Fruit fly (Drosophila melanogaster) whole organism, embryonic: ENCODE data around the gene Oscillin.

ENCODE experiments used
- ATbp ChIP-seq: fragments of 200-800 bp; sonication (Bioruptor generic); optimal IDR thresholded peaks from 2 replicates; lab custom pipeline; 2017; ENCODE audit warnings: missing biosample characterization, mild to moderate bottlenecking, missing genetic modification characterization, missing genetic modification reagents
- Ada2b ChIP-seq: fragments of 200-800 bp; sonication (Bioruptor generic); IDR thresholded peaks from 2 replicates; pipeline ENCODE4 v1.3.6; 2022; ENCODE audit warnings: missing biosample characterization, missing genetic modification characterization
- Atf6 ChIP-seq: fragments of 200-800 bp; sonication (Bioruptor generic); IDR thresholded peaks from 2 replicates; pipeline ENCODE4 v1.3.6; 2022; ENCODE audit warnings: missing biosample characterization, missing genetic modification characterization
- BEAF-32 ChIP-seq: fragments of 200-800 bp; sonication (Bioruptor generic); optimal IDR thresholded peaks from 3 replicates; lab custom pipeline; 2017; ENCODE audit warnings: missing biosample characterization, missing genetic modification characterization, mild to moderate bottlenecking, moderate library complexity, missing genetic modification reagents
- CG10543 ChIP-seq: fragments of 200-800 bp; sonication (Bioruptor generic); optimal IDR thresholded peaks from 3 replicates; lab custom pipeline; 2017; ENCODE audit warnings: missing biosample characterization, mild to moderate bottlenecking, missing genetic modification characterization, moderate library complexity
- CG10979 ChIP-seq: fragments of 200-800 bp; sonication (Bioruptor generic); optimal IDR thresholded peaks from 2 replicates; lab custom pipeline; 2018; ENCODE audit warnings: missing biosample characterization, mild to moderate bottlenecking, missing genetic modification characterization, moderate library complexity
- CG11247 ChIP-seq: fragments of 200-800 bp; sonication (Bioruptor generic); IDR thresholded peaks from 2 replicates; pipeline ENCODE4 v1.3.6; 2022; ENCODE audit warnings: missing biosample characterization, missing genetic modification characterization
- CG11696 ChIP-seq: fragments of 200-800 bp; sonication (Bioruptor generic); IDR thresholded peaks from 2 replicates; pipeline ENCODE4 v1.3.6; 2022; ENCODE audit warnings: missing biosample characterization, missing genetic modification characterization
- CG12236 ChIP-seq: fragments of 200-800 bp; sonication (Bioruptor generic); optimal IDR thresholded peaks from 2 replicates; lab custom pipeline; 2016; ENCODE audit warnings: missing biosample characterization, missing genetic modification characterization
- CG13287 ChIP-seq: fragments of 200-800 bp; sonication (Bioruptor generic); IDR thresholded peaks from 2 replicates; pipeline ENCODE4 v1.3.6; 2022; ENCODE audit warnings: missing biosample characterization, missing genetic modification characterization; ENCODE audit not compliant: partially characterized antibody
- CG14050 ChIP-seq: fragments of 200-800 bp; sonication (Bioruptor generic); IDR thresholded peaks from 3 replicates; pipeline ENCODE4 v1.3.6; 2022; ENCODE audit warnings: missing biosample characterization, missing genetic modification characterization
- CG15011 ChIP-seq: fragments of 200-800 bp; sonication (Bioruptor generic); optimal IDR thresholded peaks from 3 replicates; lab custom pipeline; 2018; ENCODE audit warnings: missing biosample characterization, mild to moderate bottlenecking, missing genetic modification characterization
- CG17385 ChIP-seq: fragments of 200-800 bp; sonication (Bioruptor generic); optimal IDR thresholded peaks from 3 replicates; lab custom pipeline; 2018; ENCODE audit warnings: missing biosample characterization, mild to moderate bottlenecking, missing genetic modification characterization
- CG17802 ChIP-seq: fragments of 200-800 bp; sonication (Bioruptor generic); optimal IDR thresholded peaks from 2 replicates; lab custom pipeline; 2018; ENCODE audit warnings: missing biosample characterization, mild to moderate bottlenecking, missing genetic modification characterization, moderate library complexity
- CG30403 ChIP-seq: fragments of 200-800 bp; sonication (Bioruptor generic); optimal IDR thresholded peaks from 3 replicates; lab custom pipeline; 2016; ENCODE audit warnings: missing biosample characterization, missing genetic modification characterization
- CG31224 ChIP-seq: fragments of 200-800 bp; sonication (Bioruptor generic); IDR thresholded peaks from 2 replicates; pipeline ENCODE4 v1.3.6; 2022; ENCODE audit warnings: missing biosample characterization, missing genetic modification characterization
- CG33213 ChIP-seq: fragments of 200-800 bp; sonication (Bioruptor generic); optimal IDR thresholded peaks from 3 replicates; lab custom pipeline; 2016; ENCODE audit warnings: missing biosample characterization, missing genetic modification characterization
- CG34224 ChIP-seq: fragments of 200-800 bp; sonication (Bioruptor generic); IDR thresholded peaks from 3 replicates; pipeline ENCODE4 v1.3.6; 2022; ENCODE audit warnings: missing biosample characterization, missing genetic modification characterization; ENCODE audit not compliant: partially characterized antibody
- CG4424 ChIP-seq: fragments of 200-800 bp; sonication (Bioruptor generic); optimal IDR thresholded peaks from 3 replicates; lab custom pipeline; 2016; ENCODE audit warnings: missing biosample characterization, missing genetic modification characterization
- CG4707 ChIP-seq: fragments of 200-800 bp; sonication (Bioruptor generic); optimal IDR thresholded peaks from 2 replicates; lab custom pipeline; 2018; ENCODE audit warnings: missing biosample characterization, mild to moderate bottlenecking, missing genetic modification characterization, moderate library complexity
- CG6854 ChIP-seq: fragments of 200-800 bp; sonication (Bioruptor generic); optimal IDR thresholded peaks from 3 replicates; lab custom pipeline; 2017; ENCODE audit warnings: missing biosample characterization, mild to moderate bottlenecking, missing genetic modification characterization
- CG7271 ChIP-seq: fragments of 200-800 bp; sonication (Bioruptor generic); optimal IDR thresholded peaks from 2 replicates; lab custom pipeline; 2018; ENCODE audit warnings: missing biosample characterization, mild to moderate bottlenecking, missing genetic modification characterization, moderate library complexity
- CG7357 ChIP-seq: fragments of 200-800 bp; sonication (Bioruptor generic); IDR thresholded peaks from 3 replicates; pipeline ENCODE4 v1.3.6; 2022; ENCODE audit warnings: missing biosample characterization, missing genetic modification characterization
- CG7963 ChIP-seq: fragments of 200-800 bp; sonication (Bioruptor generic); IDR thresholded peaks from 3 replicates; pipeline ENCODE4 v1.3.6; 2022; ENCODE audit warnings: missing biosample characterization, missing genetic modification characterization; ENCODE audit not compliant: partially characterized antibody
- CG8944 ChIP-seq: fragments of 200-800 bp; sonication (Bioruptor generic); optimal IDR thresholded peaks from 3 replicates; lab custom pipeline; 2016; ENCODE audit warnings: missing biosample characterization, missing genetic modification characterization
- CHES-1-like ChIP-seq: fragments of 200-800 bp; sonication (Bioruptor generic); optimal IDR thresholded peaks from 2 replicates; lab custom pipeline; 2016; ENCODE audit warnings: missing biosample characterization, missing genetic modification characterization
- D19A ChIP-seq: fragments of 200-800 bp; optimal IDR thresholded peaks from 3 replicates; lab custom pipeline; 2019; ENCODE audit warnings: missing biosample characterization, mild to moderate bottlenecking, missing genetic modification characterization, moderate library complexity
- Dll ChIP-seq: fragments of 200-800 bp; sonication (Bioruptor generic); IDR thresholded peaks from 4 replicates; pipeline ENCODE4 v1.3.6; 2022; ENCODE audit warnings: missing biosample characterization, missing genetic modification characterization; ENCODE audit not compliant: partially characterized antibody
- ERR ChIP-seq: fragments of 200-800 bp; sonication (Bioruptor generic); optimal IDR thresholded peaks from 2 replicates; lab custom pipeline; 2016; ENCODE audit warnings: missing biosample characterization, missing genetic modification characterization
- Gsc ChIP-seq: fragments of 200-800 bp; sonication (Bioruptor generic); IDR thresholded peaks from 2 replicates; pipeline ENCODE4 v1.3.6; 2022; ENCODE audit warnings: missing biosample characterization, missing genetic modification characterization
- Gug ChIP-seq: fragments of 200-800 bp; sonication (Bioruptor generic); IDR thresholded peaks from 4 replicates; pipeline ENCODE4 v1.3.6; 2022; ENCODE audit warnings: missing biosample characterization, missing genetic modification characterization
- HLH4C ChIP-seq: fragments of 200-800 bp; sonication (Bioruptor generic); IDR thresholded peaks from 3 replicates; pipeline ENCODE4 v1.3.6; 2022; ENCODE audit warnings: missing biosample characterization, missing genetic modification characterization; ENCODE audit not compliant: partially characterized antibody
- Kr ChIP-seq: fragments of 200-800 bp; sonication (Bioruptor generic); optimal IDR thresholded peaks from 2 replicates; lab custom pipeline; 2017; ENCODE audit warnings: missing biosample characterization, mild to moderate bottlenecking, missing genetic modification characterization
- Lim3 ChIP-seq: fragments of 200-800 bp; sonication (Bioruptor generic); IDR thresholded peaks from 2 replicates; pipeline ENCODE4 v1.3.6; 2022; ENCODE audit warnings: missing biosample characterization, missing genetic modification characterization
- Meics ChIP-seq: fragments of 200-800 bp; sonication (Bioruptor generic); optimal IDR thresholded peaks from 2 replicates; lab custom pipeline; 2017; ENCODE audit warnings: missing biosample characterization, mild to moderate bottlenecking, missing genetic modification characterization
- NC2β ChIP-seq: fragments of 200-800 bp; sonication (Bioruptor generic); optimal IDR thresholded peaks from 2 replicates; lab custom pipeline; 2016; ENCODE audit warnings: missing biosample characterization, missing genetic modification characterization
- Scr ChIP-seq: fragments of 200-800 bp; sonication (Bioruptor generic); IDR thresholded peaks from 2 replicates; pipeline ENCODE4 v1.3.6; 2022; ENCODE audit warnings: missing biosample characterization, missing genetic modification characterization; ENCODE audit not compliant: partially characterized antibody
- caup ChIP-seq: fragments of 200-800 bp; sonication (Bioruptor generic); optimal IDR thresholded peaks from 3 replicates; lab custom pipeline; 2017; ENCODE audit warnings: missing biosample characterization, mild to moderate bottlenecking, missing genetic modification characterization, moderate library complexity; ENCODE audit not compliant: severe bottlenecking
- danr ChIP-seq: fragments of 200-800 bp; sonication (Bioruptor generic); IDR thresholded peaks from 2 replicates; pipeline ENCODE4 v1.3.6; 2022; ENCODE audit warnings: missing biosample characterization, missing genetic modification characterization
- dm ChIP-seq: fragments of 200-800 bp; sonication (Bioruptor generic); optimal IDR thresholded peaks from 3 replicates; lab custom pipeline; 2016; ENCODE audit warnings: missing biosample characterization, missing genetic modification characterization
- ftz-f1 ChIP-seq: fragments of 200-800 bp; sonication (Bioruptor generic); optimal IDR thresholded peaks from 2 replicates; lab custom pipeline; 2016; ENCODE audit warnings: missing biosample characterization, missing genetic modification characterization
- hth ChIP-seq: fragments of >200 bp; optimal IDR thresholded peaks from 2 replicates; lab custom pipeline; 2017; ENCODE audit warnings: inconsistent platforms
- jing ChIP-seq: fragments of 200-800 bp; sonication (Bioruptor generic); optimal IDR thresholded peaks from 2 replicates; lab custom pipeline; 2018; ENCODE audit warnings: missing biosample characterization, mild to moderate bottlenecking, missing genetic modification characterization
- ken ChIP-seq: fragments of 200-800 bp; sonication (Bioruptor generic); IDR thresholded peaks from 3 replicates; pipeline ENCODE4 v1.3.6; 2022; ENCODE audit warnings: missing biosample characterization, missing genetic modification characterization
- luna ChIP-seq: fragments of 200-800 bp; sonication (Bioruptor generic); optimal IDR thresholded peaks from 2 replicates; lab custom pipeline; 2016; ENCODE audit warnings: missing biosample characterization, missing genetic modification characterization
- maf-S ChIP-seq: fragments of 200-800 bp; sonication (Bioruptor generic); optimal IDR thresholded peaks from 2 replicates; lab custom pipeline; 2016; ENCODE audit warnings: missing biosample characterization, missing genetic modification characterization
- nmo ChIP-seq: fragments of 200-800 bp; sonication (Bioruptor generic); optimal IDR thresholded peaks from 2 replicates; lab custom pipeline; 2018; ENCODE audit warnings: missing biosample characterization, mild to moderate bottlenecking, missing genetic modification characterization, moderate library complexity
- pan ChIP-seq, 4 experiments: fragments of >200 bp in 3 of 4; fragments of 200-800 bp in 1 of 4; sonication (Bioruptor generic) in 1 of 4; optimal IDR thresholded peaks in 3 of 4; IDR thresholded peaks in 1 of 4; 2 replicates each; pipeline versions ENCODE4 v1.3.6 to Lab custom; 2017 to 2022; ENCODE audit warnings: missing biosample characterization in 2 of 4, missing genetic modification characterization in 2 of 4, mixed read lengths in 1 of 4
- salm ChIP-seq: fragments of 200-800 bp; sonication (Bioruptor generic); optimal IDR thresholded peaks from 2 replicates; lab custom pipeline; 2018; ENCODE audit warnings: missing biosample characterization, mild to moderate bottlenecking, missing genetic modification characterization
- sc ChIP-seq, 3 experiments: fragments of >200 bp in 2 of 3; fragments of 200-800 bp in 1 of 3; sonication (Bioruptor generic) in 1 of 3; optimal IDR thresholded peaks; 2 replicates in 2 of 3; 3 replicates in 1 of 3; lab custom pipeline; 2017; ENCODE audit warnings: mild to moderate bottlenecking in 1 of 3, missing biosample characterization in 1 of 3, missing genetic modification characterization in 1 of 3, missing genetic modification reagents in 1 of 3

Oscillin gene

dm6 chr2L:5526738-5527137, 20.1 kb upstream of the Oscillin start, which contains the start of gene Cox11 (continued):
- TF ChIP-seq CG7357 (GFP tag; lab: Robert Waterston, UW), result no peak
- TF ChIP-seq BEAF-32 (GFP tag; lab: Kevin White, UChicago), result peak; percentile 27
- no peak for TF ChIP-seq D19A (tag; lab: Kevin White, UChicago)
- no peak for TF ChIP-seq CG33213 (GFP tag; lab: Kevin White, UChicago)
- no peak for TF ChIP-seq CG4424 (GFP tag; lab: Kevin White, UChicago)
- no peak for TF ChIP-seq CG17385 (GFP tag; lab: Kevin White, UChicago)
- TF ChIP-seq nmo (GFP tag; lab: Kevin White, UChicago), result no peak
- TF ChIP-seq CG10543, result no peak
- TF ChIP-seq CG14050 (GFP tag; lab: Robert Waterston, UW), result no peak
- no peak for TF ChIP-seq Ada2b (GFP tag; lab: Robert Waterston, UW)
- TF ChIP-seq CG8944, result no peak
- no peak for TF ChIP-seq ftz-f1 (GFP tag; lab: Kevin White, UChicago)
- peak; percentile 53; the same call in 2 of the 3 replicates for TF ChIP-seq CG7963 (GFP tag; lab: Robert Waterston, UW)
- no peak for TF ChIP-seq caup (GFP tag; lab: Kevin White, UChicago)
- TF ChIP-seq luna (GFP tag; lab: Kevin White, UChicago), result no peak
- no peak for TF ChIP-seq danr (GFP tag; lab: Robert Waterston, UW)
- TF ChIP-seq CG31224 (GFP tag; lab: Robert Waterston, UW), result no peak
- TF ChIP-seq Dll (GFP tag; lab: Robert Waterston, UW), result peak; percentile 44; the same call in 2 of the 4 replicates
- TF ChIP-seq CG13287, result peak; percentile 51
- TF ChIP-seq CG7271 (tag; lab: Kevin White, UChicago), result no peak
- no peak for TF ChIP-seq CG11696 (GFP tag; lab: Robert Waterston, UW)
- TF ChIP-seq HLH4C, result peak; percentile 77
- no peak for TF ChIP-seq Kr (GFP tag; lab: Kevin White, UChicago)
- TF ChIP-seq maf-S (GFP tag; lab: Kevin White, UChicago), result no peak
- TF ChIP-seq pan (optimal IDR thresholded peaks at IDR 0.05; lab: Kevin White, UChicago), result no peak
- no peak for TF ChIP-seq pan (GFP tag; optimal IDR thresholded peaks at IDR 0.05 in 1 of 2, IDR thresholded peaks at IDR 0.05 in 1 of 2)
- TF ChIP-seq CG30403 (GFP tag; lab: Kevin White, UChicago), result no peak
- TF ChIP-seq CG17802 (tag; lab: Kevin White, UChicago), result no peak
- no peak for TF ChIP-seq dm (GFP tag; lab: Kevin White, UChicago)
- TF ChIP-seq jing (GFP tag; lab: Kevin White, UChicago), result no peak
- TF ChIP-seq ERR (GFP tag; lab: Kevin White, UChicago), result no peak
- TF ChIP-seq CG34224, result peak; percentile 61; the same call in 1 of the 3 replicates
- TF ChIP-seq CG6854 (GFP tag; lab: Kevin White, UChicago), result no peak
- TF ChIP-seq salm, result no peak
- TF ChIP-seq hth, result no peak
- TF ChIP-seq Scr (GFP tag; lab: Robert Waterston, UW), result peak; percentile 59
- TF ChIP-seq CG12236 (GFP tag; lab: Kevin White, UChicago), result no peak
- no peak for TF ChIP-seq Lim3 (GFP tag; lab: Robert Waterston, UW)
- TF ChIP-seq CHES-1-like, result no peak
- TF ChIP-seq ken (GFP tag; lab: Robert Waterston, UW), result no peak
- no peak for TF ChIP-seq CG15011
- no peak for TF ChIP-seq Meics (GFP tag; lab: Kevin White, UChicago)
- no peak for TF ChIP-seq CG4707 (GFP tag; lab: Kevin White, UChicago)
- no peak for TF ChIP-seq NC2β (GFP tag; lab: Kevin White, UChicago)
- no peak for TF ChIP-seq Gug (GFP tag; lab: Robert Waterston, UW)
- no peak for TF ChIP-seq ATbp
- TF ChIP-seq CG11247, result no peak
- TF ChIP-seq Gsc, result no peak
- no peak for TF ChIP-seq CG10979 (tag; lab: Kevin White, UChicago)
- TF ChIP-seq Atf6 (GFP tag; lab: Robert Waterston, UW), result no peak
- TF ChIP-seq sc (optimal IDR thresholded peaks at IDR 0.05; lab: Kevin White, UChicago), result no peak
- no peak for TF ChIP-seq sc (GFP tag; optimal IDR thresholded peaks at IDR 0.05; lab: Kevin White, UChicago)
